Worm (Caenorhabditis elegans) whole organism, midembryonic: ENCODE data around the gene T05A7.11.

Experiments used
- T22C8.4 ChIP-seq: fragments of 200-800 bp; sonication (Bioruptor generic); IDR thresholded peaks from 2 replicates; pipeline ENCODE4 v1.3.6; 2022; ENCODE audit warnings: missing genetic modification characterization, missing compliant biosample characterization
- cog-1 ChIP-seq: sonication (generic microtip); optimal IDR thresholded peaks from 2 replicates; lab custom pipeline; 2016; ENCODE audit warnings: missing genetic modification characterization, missing compliant biosample characterization
- flt-1 ChIP-seq: fragments of 200-800 bp; sonication (Bioruptor generic); IDR thresholded peaks from 2 replicates; pipeline ENCODE4 v1.3.6; 2022; ENCODE audit warnings: missing genetic modification characterization, missing compliant biosample characterization
- klf-2 ChIP-seq: fragments of 200-800 bp; sonication (Bioruptor generic); conservative IDR thresholded peaks from 2 replicates; pipeline ENCODE4 v1.3.6; 2022; ENCODE audit warnings: missing genetic modification reagents, missing genetic modification characterization, missing compliant biosample characterization
- med-1 ChIP-seq: sonication (generic microtip); optimal IDR thresholded peaks from 2 replicates; lab custom pipeline; 2017; ENCODE audit warnings: missing genetic modification characterization, mild to moderate bottlenecking, missing compliant biosample characterization, antibody characterized with exemption, missing genetic modification reagents; ENCODE audit not compliant: insufficient read depth
- ref-1 ChIP-seq: fragments of 200-800 bp; sonication (Bioruptor generic); conservative IDR thresholded peaks from 2 replicates; pipeline ENCODE4 v1.3.6; 2022; ENCODE audit warnings: missing genetic modification reagents, missing genetic modification characterization, missing compliant biosample characterization
- ztf-23 ChIP-seq: fragments of 200-800 bp; sonication (Bioruptor generic); IDR thresholded peaks from 2 replicates; pipeline ENCODE4 v1.3.6; 2022; ENCODE audit warnings: missing genetic modification reagents, missing genetic modification characterization, missing compliant biosample characterization

DNA sequence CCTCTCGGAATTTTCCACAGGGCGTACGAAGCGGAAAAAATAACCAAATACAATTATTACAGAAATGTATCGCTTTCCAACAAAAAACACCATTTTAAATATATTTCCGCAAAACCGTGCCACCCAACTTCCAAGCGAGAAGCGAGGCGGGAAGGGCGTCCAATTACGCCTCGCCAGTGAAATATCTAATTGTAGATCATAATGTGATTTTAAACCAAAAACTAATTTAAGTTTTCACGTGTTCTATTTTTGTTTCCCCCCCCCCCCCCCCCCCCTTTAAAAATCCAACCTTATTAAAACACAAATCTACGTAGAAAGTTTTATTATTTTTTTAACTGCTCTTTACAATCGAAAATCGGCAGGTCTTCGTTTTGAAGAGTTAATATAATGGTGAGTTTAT is 24.2 kb upstream of the T05A7.11 start, which contains the start of gene F10G7.12:
- TF ChIP-seq cog-1 (tag; lab: Kevin White, UChicago) (no peak), flt-1 (no peak), ztf-23 (GFP tag; lab: Robert Waterston, UW) (no peak), med-1 (GFP tag; lab: Kevin White, UChicago) (no peak), ref-1 (GFP tag; lab: Robert Waterston, UW) (no peak), T22C8.4 (GFP tag; lab: Robert Waterston, UW) (no peak), klf-2 (no peak)
